Worm (Caenorhabditis elegans): ENCODE results near the gene T07E3.3.

The T07E3.3 gene

ce11 chrIII:6946382-6946781, 42.7 kb downstream of the T07E3.3 start, which contains the start of gene let-711 (continued):
- no peak for TF ChIP-seq pha-4 (tag; optimal IDR thresholded peaks at IDR 0.05)
- no peak for TF ChIP-seq ztf-6 (GFP tag; IDR thresholded peaks at IDR 0.05)
- no peak for TF ChIP-seq F23B12.7 (tag; optimal IDR thresholded peaks at IDR 0.05; ENCODE audit: insufficient read depth)
- peak; percentile 92 for TF ChIP-seq madf-6 (GFP tag; IDR thresholded peaks at IDR 0.05)
- TF ChIP-seq let-607 (tag; optimal IDR thresholded peaks at IDR 0.05), result no peak
- TF ChIP-seq chd-7 (tag; optimal IDR thresholded peaks at IDR 0.05), result no peak
- TF ChIP-seq lin-40 (tag; optimal IDR thresholded peaks at IDR 0.05), result no peak
- TF ChIP-seq hmg-1.2 (GFP tag; IDR thresholded peaks at IDR 0.05), result no peak
- TF ChIP-seq atf-7 (tag; optimal IDR thresholded peaks at IDR 0.05), result no peak
- TF ChIP-seq fkh-3 (tag; optimal IDR thresholded peaks at IDR 0.05), result no peak
- TF ChIP-seq hsf-1 (GFP tag; IDR thresholded peaks at IDR 0.05), result 0 out of 2 replicates have a peak, but pooled peaks have one; percentile 39
- TF ChIP-seq akir-1 (GFP tag; optimal IDR thresholded peaks at IDR 0.05), result no peak
- TF ChIP-seq C06A6.2 (GFP tag; conservative IDR thresholded peaks at IDR 0.05), result no peak
- no peak for TF ChIP-seq egl-18 (GFP tag; IDR thresholded peaks at IDR 0.05)
- TF ChIP-seq T07F8.4 (tag; optimal IDR thresholded peaks at IDR 0.05), result no peak
- no peak for TF ChIP-seq ceh-79 (tag; optimal IDR thresholded peaks at IDR 0.05)
- TF ChIP-seq ztf-28 (GFP tag; IDR thresholded peaks at IDR 0.05), result no peak
- TF ChIP-seq F22D6.2 (tag; optimal IDR thresholded peaks at IDR 0.05), result no peak
- no peak for TF ChIP-seq zfh-2 (GFP tag; conservative IDR thresholded peaks at IDR 0.05)
- TF ChIP-seq snpc-4 (GFP tag; optimal IDR thresholded peaks at IDR 0.05), result peak; percentile 22
- no peak for TF ChIP-seq snpc-4 (tag; optimal IDR thresholded peaks at IDR 0.05)
- TF ChIP-seq D2030.7 (GFP tag; IDR thresholded peaks at IDR 0.05), result peak; percentile 53
- no peak for TF ChIP-seq ztf-22 (GFP tag; optimal IDR thresholded peaks at IDR 0.05)
- TF ChIP-seq let-526 (GFP tag; IDR thresholded peaks at IDR 0.05), result no peak
- TF ChIP-seq ztf-25 (GFP tag; IDR thresholded peaks at IDR 0.05), result no peak
- TF ChIP-seq hrde-1 (tag; optimal IDR thresholded peaks at IDR 0.05; ENCODE audit: borderline replicate concordance), result no peak
- no peak for TF ChIP-seq Y67H2A.10 (GFP tag; conservative IDR thresholded peaks at IDR 0.05)
- no peak for TF ChIP-seq pbrm-1 (GFP tag; IDR thresholded peaks at IDR 0.05)
- no peak for TF ChIP-seq snpc-1.1 (tag; optimal IDR thresholded peaks at IDR 0.05; ENCODE audit: insufficient read depth)
- no peak for TF ChIP-seq nhr-120 (GFP tag; IDR thresholded peaks at IDR 0.05)
- no peak for TF ChIP-seq cebp-2 (GFP tag; IDR thresholded peaks at IDR 0.05)
- no peak for TF ChIP-seq nhr-179 (tag; optimal IDR thresholded peaks at IDR 0.05)

- TF ChIP-seq nhr-80 (tag; optimal IDR thresholded peaks at IDR 0.05) (peak; percentile 24), cebp-1 (GFP tag; IDR thresholded peaks at IDR 0.05) (no peak), cebp-1 (tag; optimal IDR thresholded peaks at IDR 0.05) (peak; percentile 17), attf-3 (GFP tag; conservative IDR thresholded peaks at IDR 0.05) (peak; percentile 50), F49E8.2 (tag; optimal IDR thresholded peaks at IDR 0.05; ENCODE audit: insufficient read depth) (no peak)
Observed at ce11 chrIII:6947896-6948295, 44.2 kb downstream of the T07E3.3 start.

ce11 chrIII:6951435-6951834, 47.8 kb downstream of the T07E3.3 start:
- peak in 1 of 2 experiments; percentile 13 for TF ChIP-seq let-607 (tag; optimal IDR thresholded peaks at IDR 0.05)
- no peak for TF ChIP-seq cebp-1 (GFP tag; IDR thresholded peaks at IDR 0.05)
- TF ChIP-seq cebp-1 (tag; optimal IDR thresholded peaks at IDR 0.05), result peak; percentile 11
- no peak for TF ChIP-seq let-526 (GFP tag; IDR thresholded peaks at IDR 0.05)
- TF ChIP-seq snpc-4 (GFP tag; optimal IDR thresholded peaks at IDR 0.05), result no peak
- peak in 1 of 4 experiments; percentile 32 for TF ChIP-seq snpc-4 (tag; optimal IDR thresholded peaks at IDR 0.05)

All from whole organism, young adult.